Worm (Caenorhabditis elegans) whole organism, L3 larva: ENCODE results near the gene srlf-23.

Source experiments
- R02D3.7 ChIP-seq: fragments of 150-350 bp; optimal IDR thresholded peaks from 2 replicates; lab custom pipeline; 2014; ENCODE audit warnings: missing biosample characterization, missing genetic modification characterization
- aly-2 ChIP-seq: fragments of 150-350 bp; optimal IDR thresholded peaks from 2 replicates; lab custom pipeline; 2014; ENCODE audit warnings: missing biosample characterization, missing genetic modification characterization
- ama-1 ChIP-seq: fragments of 150-350 bp; optimal IDR thresholded peaks from 2 replicates; lab custom pipeline; 2018
- ceh-9 ChIP-seq: sonication (generic microtip); optimal IDR thresholded peaks from 2 replicates; lab custom pipeline; 2018; ENCODE audit warnings: missing biosample characterization, missing genetic modification characterization
- daf-12 ChIP-seq: fragments of 150-350 bp; optimal IDR thresholded peaks from 2 replicates; lab custom pipeline; 2014; ENCODE audit warnings: missing biosample characterization, missing genetic modification reagents, missing genetic modification characterization
- egl-27 ChIP-seq: sonication (generic microtip); optimal IDR thresholded peaks from 4 replicates; lab custom pipeline; 2017; ENCODE audit warnings: missing biosample characterization, missing genetic modification reagents, missing genetic modification characterization
- elt-1 ChIP-seq: fragments of 150-350 bp; optimal IDR thresholded peaks from 2 replicates; lab custom pipeline; 2014; ENCODE audit warnings: missing biosample characterization, missing genetic modification characterization
- elt-2 ChIP-seq: sonication (generic microtip); optimal IDR thresholded peaks from 2 replicates; lab custom pipeline; 2016; ENCODE audit warnings: missing genetic modification reagents, mild to moderate bottlenecking, missing genetic modification characterization, missing compliant biosample characterization
- elt-3 ChIP-seq, 3 experiments: fragments of 150-350 bp in 1 of 3; sonication (generic microtip) in 2 of 3; optimal IDR thresholded peaks; 2 replicates in 2 of 3; 4 replicates in 1 of 3; lab custom pipeline; 2014 to 2017; ENCODE audit warnings: missing biosample characterization in 3 of 3, missing genetic modification characterization in 3 of 3
- fkh-10 ChIP-seq: sonication (generic microtip); optimal IDR thresholded peaks from 2 replicates; lab custom pipeline; 2017; ENCODE audit warnings: missing biosample characterization, missing genetic modification reagents, missing genetic modification characterization
- fos-1 ChIP-seq: fragments of 150-350 bp; optimal IDR thresholded peaks from 2 replicates; lab custom pipeline; 2014; ENCODE audit warnings: missing biosample characterization, missing genetic modification characterization
- hmg-11 ChIP-seq: sonication (generic microtip); optimal IDR thresholded peaks from 2 replicates; lab custom pipeline; 2016; ENCODE audit warnings: missing genetic modification characterization, missing compliant biosample characterization
- lin-39 ChIP-seq: fragments of 150-350 bp; optimal IDR thresholded peaks from 2 replicates; lab custom pipeline; 2018; ENCODE audit warnings: missing biosample characterization, missing genetic modification reagents, missing genetic modification characterization
- lsy-12 ChIP-seq: sonication (generic microtip); optimal IDR thresholded peaks from 2 replicates; lab custom pipeline; 2016; ENCODE audit warnings: mild to moderate bottlenecking, missing genetic modification characterization, missing compliant biosample characterization
- mml-1 ChIP-seq: fragments of 150-350 bp; sonication (generic microtip); optimal IDR thresholded peaks from 3 replicates; lab custom pipeline; 2014; ENCODE audit warnings: missing biosample characterization, missing genetic modification characterization
- nfya-1 ChIP-seq: sonication (generic microtip); optimal IDR thresholded peaks from 2 replicates; lab custom pipeline; 2017; ENCODE audit warnings: missing genetic modification characterization, mild to moderate bottlenecking, missing compliant biosample characterization, antibody characterized with exemption, moderate library complexity; ENCODE audit not compliant: insufficient read depth
- nhr-11 ChIP-seq: fragments of 150-350 bp; optimal IDR thresholded peaks from 2 replicates; lab custom pipeline; 2014; ENCODE audit warnings: missing biosample characterization, missing genetic modification characterization
- nhr-237 ChIP-seq: fragments of 150-350 bp; optimal IDR thresholded peaks from 2 replicates; lab custom pipeline; 2014; ENCODE audit warnings: missing biosample characterization, missing genetic modification characterization
- nhr-28 ChIP-seq: fragments of 150-350 bp; optimal IDR thresholded peaks from 2 replicates; lab custom pipeline; 2014; ENCODE audit warnings: missing biosample characterization, missing genetic modification characterization
- nhr-43 ChIP-seq: sonication (generic microtip); optimal IDR thresholded peaks from 2 replicates; lab custom pipeline; 2016; ENCODE audit warnings: mild to moderate bottlenecking, missing genetic modification characterization, missing compliant biosample characterization; ENCODE audit not compliant: poor library complexity, severe bottlenecking
- nhr-76 ChIP-seq: fragments of 150-350 bp; sonication (generic microtip); optimal IDR thresholded peaks from 5 replicates; lab custom pipeline; 2014; ENCODE audit warnings: missing biosample characterization, missing genetic modification characterization
- nhr-77 ChIP-seq: fragments of 150-350 bp; optimal IDR thresholded peaks from 2 replicates; lab custom pipeline; 2014; ENCODE audit warnings: missing biosample characterization, missing genetic modification characterization
- pqm-1 ChIP-seq: fragments of 150-350 bp; optimal IDR thresholded peaks from 2 replicates; lab custom pipeline; 2017; ENCODE audit warnings: missing biosample characterization, missing genetic modification characterization, inconsistent platforms
- sea-2 ChIP-seq: fragments of 150-350 bp; sonication (generic microtip); optimal IDR thresholded peaks from 4 replicates; lab custom pipeline; 2014; ENCODE audit warnings: missing biosample characterization, missing genetic modification reagents, missing genetic modification characterization
- snpc-4 ChIP-seq: fragments of 150-350 bp; optimal IDR thresholded peaks from 2 replicates; lab custom pipeline; 2014; ENCODE audit warnings: missing biosample characterization, missing genetic modification characterization
- tbx-2 ChIP-seq: sonication (generic microtip); optimal IDR thresholded peaks from 2 replicates; lab custom pipeline; 2016; ENCODE audit warnings: mild to moderate bottlenecking, missing genetic modification characterization, missing compliant biosample characterization
- unc-39 ChIP-seq: sonication (generic microtip); optimal IDR thresholded peaks from 4 replicates; lab custom pipeline; 2017; ENCODE audit warnings: missing biosample characterization, missing genetic modification characterization
- unc-62 ChIP-seq: fragments of 150-350 bp; sonication (generic microtip); optimal IDR thresholded peaks from 4 replicates; lab custom pipeline; 2014; ENCODE audit warnings: missing biosample characterization, missing genetic modification reagents, missing genetic modification characterization
- zag-1 ChIP-seq: fragments of 150-350 bp; optimal IDR thresholded peaks from 2 replicates; lab custom pipeline; 2014; ENCODE audit warnings: missing biosample characterization, missing genetic modification characterization
- ztf-11 ChIP-seq: fragments of 150-350 bp; optimal IDR thresholded peaks from 2 replicates; lab custom pipeline; 2014; ENCODE audit warnings: missing biosample characterization, missing genetic modification characterization
- ztf-4 ChIP-seq: fragments of 150-350 bp; optimal IDR thresholded peaks from 2 replicates; lab custom pipeline; 2014; ENCODE audit warnings: missing biosample characterization, missing genetic modification characterization

Gene srlf-23

ce11 chrV:893437-894018 lies at the start of gene srlf-23, which contains the start of gene srlf-20:
srlf-23 (minus strand) TSS chrV:893537.
srlf-20 (plus strand) TSS chrV:893968.
- TF ChIP-seq nhr-43 (tag; lab: Kevin White, UChicago) = no peak
- TF ChIP-seq zag-1 (tag; lab: Kevin White, UChicago) = no peak
- TF ChIP-seq elt-2 (tag; lab: Kevin White, UChicago) = no peak
- TF ChIP-seq nhr-237 (tag; lab: Kevin White, UChicago) = no peak
- no peak for TF ChIP-seq lin-39 (tag; lab: Kevin White, UChicago)
- TF ChIP-seq egl-27 (tag; lab: Kevin White, UChicago) = no peak
- no peak for TF ChIP-seq pqm-1 (tag; lab: Kevin White, UChicago)
- TF ChIP-seq ama-1 (lab: Kevin White, UChicago) = no peak
- no peak for TF ChIP-seq R02D3.7 (tag; lab: Kevin White, UChicago)
- no peak for TF ChIP-seq lsy-12

- no peak for TF ChIP-seq tbx-2
- no peak for TF ChIP-seq R02D3.7 (tag; lab: Kevin White, UChicago)
- no peak for TF ChIP-seq nhr-237 (tag; lab: Kevin White, UChicago)
- no peak for TF ChIP-seq ceh-9 (tag; lab: Kevin White, UChicago)
- no peak for TF ChIP-seq snpc-4 (tag; lab: Kevin White, UChicago)
- no peak for TF ChIP-seq nhr-11 (tag; lab: Kevin White, UChicago)
- TF ChIP-seq ztf-11 (tag; lab: Kevin White, UChicago) = no peak
- TF ChIP-seq unc-39 (tag; lab: Kevin White, UChicago) = no peak
- no peak for TF ChIP-seq nhr-28 (tag; lab: Kevin White, UChicago)
- no peak for TF ChIP-seq daf-12 (tag; lab: Kevin White, UChicago)
- no peak for TF ChIP-seq elt-1 (tag; lab: Kevin White, UChicago)
- TF ChIP-seq zag-1 (tag; lab: Kevin White, UChicago) = no peak
- TF ChIP-seq aly-2 (tag; lab: Kevin White, UChicago) = no peak
- TF ChIP-seq nhr-76 (tag; lab: Kevin White, UChicago) = no peak
- TF ChIP-seq nfya-1 (tag; lab: Kevin White, UChicago) = no peak
- TF ChIP-seq nhr-77 = no peak
- no peak for TF ChIP-seq fos-1 (tag; lab: Kevin White, UChicago)
These were observed 49.2 kb upstream of the srlf-23 start for ce11 chrV:942556-942955.

- TF ChIP-seq nfya-1 (tag; lab: Kevin White, UChicago) = peak; percentile 79
- TF ChIP-seq ztf-4 (tag; lab: Kevin White, UChicago) = no peak
- TF ChIP-seq ama-1 (lab: Kevin White, UChicago) = no peak
- TF ChIP-seq, all 47 proteins: peak for 1
These were observed 46.0 kb upstream of the srlf-23 start for ce11 chrV:939341-939740.

DNA sequence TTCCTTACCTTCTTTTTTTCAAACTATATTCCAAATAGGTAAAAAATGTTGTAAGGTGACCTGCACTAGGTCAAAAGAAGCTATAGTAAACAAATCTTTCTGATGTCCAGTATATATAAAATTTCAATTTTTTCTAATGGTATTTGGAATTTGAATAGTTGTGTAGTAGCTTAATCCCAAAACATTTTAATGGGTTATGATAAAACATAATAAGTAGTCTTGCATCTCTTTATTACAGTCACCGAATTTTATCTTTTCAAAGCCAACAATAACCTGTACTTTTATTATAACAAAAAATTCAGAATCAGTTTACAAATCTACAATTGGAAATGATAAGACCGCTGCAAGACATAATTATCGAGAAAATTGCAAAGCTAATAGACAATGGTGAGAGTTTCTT lies 24.2 kb upstream of the srlf-23 start, which contains the start of gene H24K24.2:
Gene H24K24.2, plus strand, starts transcription at position 301 of the 400 bp plus-strand sequence.
- no peak for TF ChIP-seq hmg-11 (tag; lab: Kevin White, UChicago)
- TF ChIP-seq elt-3 (tag; optimal IDR thresholded peaks at IDR 0.05; lab: Kevin White, UChicago) = no peak
- TF ChIP-seq sea-2 = no peak

ce11 chrV:915716-916115 lies 22.4 kb upstream of the srlf-23 start:
- TF ChIP-seq unc-39 (tag; lab: Kevin White, UChicago) = no peak
- TF ChIP-seq egl-27 (tag; lab: Kevin White, UChicago) = no peak
- TF ChIP-seq nhr-43 (tag; lab: Kevin White, UChicago) = no peak
- TF ChIP-seq hmg-11 (tag; lab: Kevin White, UChicago) = no peak
- TF ChIP-seq unc-62 (GFP tag; lab: Kevin White, UChicago) = no peak
- TF ChIP-seq zag-1 (tag; lab: Kevin White, UChicago) = no peak
- TF ChIP-seq nhr-76 (tag; lab: Kevin White, UChicago) = no peak

DNA sequence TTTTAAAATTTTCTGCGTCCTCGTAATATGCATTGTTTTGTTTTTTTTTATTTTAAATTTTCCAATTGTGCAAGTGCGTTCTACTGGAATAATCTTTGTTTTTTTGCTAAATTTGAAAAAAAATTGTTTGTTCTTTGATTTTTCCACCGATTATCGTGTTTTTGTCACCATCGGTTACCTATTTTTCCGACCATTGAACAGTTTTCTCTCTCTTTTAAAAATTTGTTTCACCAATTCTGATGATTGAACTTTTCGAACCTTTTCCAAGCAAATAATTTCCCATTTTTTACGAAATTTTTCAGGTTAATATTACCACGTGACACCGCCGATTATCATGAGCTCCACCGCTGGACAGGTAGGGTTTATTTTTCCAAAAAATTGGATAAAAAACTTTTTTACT lies 18.1 kb upstream of the srlf-23 start, which contains the start of gene adh-5:
Gene adh-5, plus strand, starts transcription at position 301 of the 400 bp plus-strand sequence.
- TF ChIP-seq fkh-10 (no peak), mml-1 (tag; lab: Kevin White, UChicago) (no peak)
- TF ChIP-seq, all 47 proteins: peak for 0
